Worm (Caenorhabditis elegans): Measurements from ENCODE around the gene irld-52.
"Not testable (repeated sequence)": the region's sequence is repeated elsewhere in the genome, so short reads cannot be mapped to it uniquely, and the experiment has no call there.

The irld-52 gene

ce11 chrV:15798108-15798507 lies 18.6 kb downstream of the irld-52 start, which contains the start of gene T26E4.10:
Gene T26E4.10, minus strand, starts transcription at chrV:15798208.
- TF ChIP-seq efl-1 (optimal IDR thresholded peaks at IDR 0.05) (no peak), efl-1 (GFP tag; optimal IDR thresholded peaks at IDR 0.05 in 1 of 2) (no peak), aha-1 (tag; optimal IDR thresholded peaks at IDR 0.05) (no peak), elt-2 (tag; optimal IDR thresholded peaks at IDR 0.05) (no peak), mdl-1 (tag; optimal IDR thresholded peaks at IDR 0.05) (no peak), Y116A8C.19 (tag; optimal IDR thresholded peaks at IDR 0.05; ENCODE audit: borderline replicate concordance) (no peak), zag-1 (tag; optimal IDR thresholded peaks at IDR 0.05) (no peak), ceh-90 (tag; optimal IDR thresholded peaks at IDR 0.05) (no peak), nhr-47 (tag; optimal IDR thresholded peaks at IDR 0.05) (no peak), unc-130 (tag; optimal IDR thresholded peaks at IDR 0.05) (no peak), nhr-84 (tag; optimal IDR thresholded peaks at IDR 0.05) (no peak)

- TF ChIP-seq unc-98 (GFP tag; IDR thresholded peaks at IDR 0.05); zag-1 (tag; optimal IDR thresholded peaks at IDR 0.05); isw-1 (GFP tag; IDR thresholded peaks at IDR 0.05): not testable (repeated sequence)
These were observed 23.1 kb downstream of the irld-52 start, which contains the start of gene T26E4.9 for ce11 chrV:15802623-15803022. Gene T26E4.9, minus strand, starts transcription at chrV:15802723.

- TF ChIP-seq nhr-71, sox-4, nhr-11 (tag; optimal IDR thresholded peaks at IDR 0.05): not testable (repeated sequence)
These were observed 23.6 kb downstream of the irld-52 start, which contains the start of gene srd-27 for ce11 chrV:15803079-15803478. Gene srd-27, plus strand, starts transcription at chrV:15803379.

- not testable (repeated sequence) for TF ChIP-seq hlh-4 (tag; optimal IDR thresholded peaks at IDR 0.05); fkh-8 (tag; optimal IDR thresholded peaks at IDR 0.05); ceh-63 (GFP tag; optimal IDR thresholded peaks at IDR 0.05)
These were observed 24.3 kb downstream of the irld-52 start, which contains the start of gene T26E4.18 for ce11 chrV:15803748-15804147. Gene T26E4.18, minus strand, starts transcription at chrV:15803848.

ce11 chrV:15807420-15807819 lies 27.9 kb downstream of the irld-52 start, which contains the start of gene srsx-38:
Gene srsx-38, minus strand, starts transcription at chrV:15807520.
- TF ChIP-seq zip-4 (GFP tag; optimal IDR thresholded peaks at IDR 0.05); sptf-1 (tag; optimal IDR thresholded peaks at IDR 0.05); ztf-4 (tag; optimal IDR thresholded peaks at IDR 0.05): not testable (repeated sequence)

ce11 chrV:15809543-15809942 lies 30.1 kb downstream of the irld-52 start, which contains the start of gene srsx-36:
Gene srsx-36, minus strand, starts transcription at chrV:15809643.
- TF ChIP-seq grh-1 (GFP tag; IDR thresholded peaks at IDR 0.05): no peak
- TF ChIP-seq ceh-82 (tag; optimal IDR thresholded peaks at IDR 0.05): no peak
- no peak for TF ChIP-seq C34B4.2 (tag; optimal IDR thresholded peaks at IDR 0.05)
- no peak for TF ChIP-seq nhr-47 (tag; optimal IDR thresholded peaks at IDR 0.05)
- no peak for TF ChIP-seq pqm-1 (tag; optimal IDR thresholded peaks at IDR 0.05)
- TF ChIP-seq zag-1 (tag; optimal IDR thresholded peaks at IDR 0.05): no peak
- no peak for TF ChIP-seq ets-5 (GFP tag; IDR thresholded peaks at IDR 0.05)
- no peak for TF ChIP-seq mdl-1 (tag; optimal IDR thresholded peaks at IDR 0.05)
- TF ChIP-seq tbx-2 (tag; optimal IDR thresholded peaks at IDR 0.05): no peak
- TF ChIP-seq pag-3 (tag; optimal IDR thresholded peaks at IDR 0.05; ENCODE audit: borderline replicate concordance, insufficient read depth): no peak
- no peak for TF ChIP-seq skn-1 (tag; optimal IDR thresholded peaks at IDR 0.05)
- TF ChIP-seq nhr-19 (GFP tag; conservative IDR thresholded peaks at IDR 0.05): no peak
- no peak for TF ChIP-seq dsc-1 (tag; optimal IDR thresholded peaks at IDR 0.05)
- TF ChIP-seq nhr-237 (tag; optimal IDR thresholded peaks at IDR 0.05): no peak
- no peak for TF ChIP-seq aha-1 (tag; optimal IDR thresholded peaks at IDR 0.05)
- TF ChIP-seq alr-1 (tag; optimal IDR thresholded peaks at IDR 0.05; ENCODE audit: borderline replicate concordance): no peak
- TF ChIP-seq ceh-88 (GFP tag; IDR thresholded peaks at IDR 0.05): no peak
- TF ChIP-seq ama-1 (optimal IDR thresholded peaks at IDR 0.05): no peak
- no peak for TF ChIP-seq fos-1 (tag; optimal IDR thresholded peaks at IDR 0.05)

Measured in whole organism, L1 larva.